Worm (Caenorhabditis elegans) whole organism, L4 larva: ENCODE measurements around the gene pnc-2.

Experiments
- D1046.2 ChIP-seq: fragments of 200-800 bp; sonication (Bioruptor generic); IDR thresholded peaks from 2 replicates; pipeline ENCODE4 v1.3.6; 2022; ENCODE audit warnings: missing genetic modification characterization, missing compliant biosample characterization
- F26F4.8 ChIP-seq: fragments of 200-800 bp; sonication (Bioruptor generic); conservative IDR thresholded peaks from 2 replicates; pipeline ENCODE4 v1.3.6; 2022; ENCODE audit warnings: missing genetic modification characterization, missing compliant biosample characterization
- F37D6.2 ChIP-seq: sonication (generic microtip); optimal IDR thresholded peaks from 2 replicates; lab custom pipeline; 2016; ENCODE audit warnings: mild to moderate bottlenecking, missing genetic modification characterization, missing compliant biosample characterization
- Y105C5A.15 ChIP-seq: fragments of 200-800 bp; sonication (Bioruptor generic); IDR thresholded peaks from 2 replicates; pipeline ENCODE4 v1.3.6; 2022; ENCODE audit warnings: missing genetic modification characterization, missing compliant biosample characterization
- ZK337.2 ChIP-seq: fragments of 200-800 bp; sonication (Bioruptor generic); IDR thresholded peaks from 2 replicates; pipeline ENCODE4 v1.3.6; 2022; ENCODE audit warnings: missing genetic modification reagents, missing genetic modification characterization, missing compliant biosample characterization
- aha-1 ChIP-seq: fragments of 150-350 bp; peaks from one replicate; lab custom pipeline; 2014; ENCODE audit warnings: missing biosample characterization, missing genetic modification characterization
- arid-1 ChIP-seq: fragments of 200-800 bp; sonication (Bioruptor generic); conservative IDR thresholded peaks from 2 replicates; pipeline ENCODE4 v1.3.6; 2022; ENCODE audit warnings: missing genetic modification reagents, missing genetic modification characterization, missing compliant biosample characterization
- ceh-82 ChIP-seq: sonication (generic microtip); optimal IDR thresholded peaks from 2 replicates; lab custom pipeline; 2017; ENCODE audit warnings: missing biosample characterization, missing genetic modification characterization
- ces-1 ChIP-seq: fragments of 150-350 bp; sonication (generic microtip); optimal IDR thresholded peaks from 4 replicates; lab custom pipeline; 2014; ENCODE audit warnings: missing biosample characterization, missing genetic modification reagents, missing genetic modification characterization
- daf-12 ChIP-seq: fragments of 150-350 bp; optimal IDR thresholded peaks from 2 replicates; lab custom pipeline; 2014; ENCODE audit warnings: missing biosample characterization, missing genetic modification reagents, missing genetic modification characterization
- daf-16 ChIP-seq, 3 experiments: sonication (generic microtip); optimal IDR thresholded peaks; 2 replicates each; lab custom pipeline; 2016 to 2017; ENCODE audit warnings: missing genetic modification characterization in 3 of 3, missing genetic modification reagents in 3 of 3, mild to moderate bottlenecking in 2 of 3, missing compliant biosample characterization in 2 of 3, missing biosample characterization in 1 of 3, moderate library complexity in 1 of 3
- dmd-8 ChIP-seq: fragments of 200-800 bp; sonication (Bioruptor generic); IDR thresholded peaks from 2 replicates; pipeline ENCODE4 v1.3.6; 2022; ENCODE audit warnings: missing genetic modification characterization, missing compliant biosample characterization
- dpl-1 ChIP-seq: fragments of 150-350 bp; optimal IDR thresholded peaks from 2 replicates; lab custom pipeline; 2014; ENCODE audit warnings: missing biosample characterization, missing genetic modification reagents, missing genetic modification characterization
- egl-27 ChIP-seq: sonication (generic microtip); optimal IDR thresholded peaks from 3 replicates; lab custom pipeline; 2017; ENCODE audit warnings: missing biosample characterization, missing genetic modification reagents, missing genetic modification characterization
- fos-1 ChIP-seq: fragments of 150-350 bp; optimal IDR thresholded peaks from 2 replicates; lab custom pipeline; 2014; ENCODE audit warnings: missing biosample characterization, missing genetic modification characterization
- gei-8 ChIP-seq: fragments of 200-800 bp; sonication (Bioruptor generic); optimal IDR thresholded peaks from 2 replicates; lab custom pipeline; 2018; ENCODE audit warnings: mild to moderate bottlenecking, missing genetic modification characterization, missing compliant biosample characterization
- hif-1 ChIP-seq, 2 experiments: sonication (generic microtip); optimal IDR thresholded peaks; 2 replicates each; lab custom pipeline; 2016 to 2017; ENCODE audit warnings: missing compliant biosample characterization in 2 of 2, missing genetic modification characterization in 2 of 2, missing genetic modification reagents in 2 of 2, missing genotype in 2 of 2, mild to moderate bottlenecking in 1 of 2
- hmg-1.1 ChIP-seq: fragments of 200-800 bp; sonication (Bioruptor generic); IDR thresholded peaks from 2 replicates; pipeline ENCODE4 v1.3.6; 2022; ENCODE audit warnings: missing genetic modification reagents, missing genetic modification characterization, missing compliant biosample characterization
- jun-1 ChIP-seq: fragments of 150-350 bp; optimal IDR thresholded peaks from 2 replicates; lab custom pipeline; 2014; ENCODE audit warnings: missing biosample characterization, missing genetic modification reagents, missing genetic modification characterization
- lim-7 ChIP-seq: fragments of 200-800 bp; sonication (Bioruptor generic); IDR thresholded peaks from 2 replicates; pipeline ENCODE4 v1.3.6; 2022; ENCODE audit warnings: missing genetic modification characterization, missing compliant biosample characterization
- lin-1 ChIP-seq: fragments of 200-800 bp; sonication (Bioruptor generic); IDR thresholded peaks from 2 replicates; pipeline ENCODE4 v1.3.6; 2022; ENCODE audit warnings: missing genetic modification reagents, missing genetic modification characterization, missing compliant biosample characterization
- lir-3 ChIP-seq: sonication (generic microtip); optimal IDR thresholded peaks from 2 replicates; lab custom pipeline; 2016; ENCODE audit warnings: mild to moderate bottlenecking, missing genetic modification characterization, missing compliant biosample characterization
- madf-5 ChIP-seq, 2 experiments: fragments of 200-800 bp; sonication (Bioruptor generic); IDR thresholded peaks; 2 replicates each; pipeline ENCODE4 v1.3.6; 2022; ENCODE audit warnings: missing compliant biosample characterization in 2 of 2, missing genetic modification characterization in 2 of 2
- mdt-29 ChIP-seq: fragments of 200-800 bp; sonication (Bioruptor generic); IDR thresholded peaks from 2 replicates; pipeline ENCODE4 v1.3.6; 2022; ENCODE audit warnings: missing genetic modification reagents, missing genetic modification characterization, missing compliant biosample characterization
- mep-1 ChIP-seq: fragments of 150-350 bp; sonication (generic microtip); optimal IDR thresholded peaks from 3 replicates; lab custom pipeline; 2014; ENCODE audit warnings: missing biosample characterization, missing genetic modification characterization
- mes-2 ChIP-seq: sonication (generic microtip); optimal IDR thresholded peaks from 2 replicates; lab custom pipeline; 2016; ENCODE audit warnings: missing genotype, mild to moderate bottlenecking, missing genetic modification characterization, missing compliant biosample characterization; ENCODE audit not compliant: poor library complexity, severe bottlenecking
- nhr-11 ChIP-seq: fragments of 150-350 bp; optimal IDR thresholded peaks from 2 replicates; lab custom pipeline; 2014; ENCODE audit warnings: missing biosample characterization, missing genetic modification characterization
- nhr-111 ChIP-seq: fragments of 200-800 bp; sonication (Bioruptor generic); optimal IDR thresholded peaks from 2 replicates; lab custom pipeline; 2018; ENCODE audit warnings: mild to moderate bottlenecking, missing genetic modification characterization, missing compliant biosample characterization
- nhr-41 ChIP-seq: fragments of 200-800 bp; sonication (Bioruptor generic); IDR thresholded peaks from 2 replicates; pipeline ENCODE4 v1.3.6; 2022; ENCODE audit warnings: missing genetic modification reagents, missing genetic modification characterization, missing compliant biosample characterization
- nhr-42 ChIP-seq: fragments of 200-800 bp; sonication (Bioruptor generic); IDR thresholded peaks from 2 replicates; pipeline ENCODE4 v1.3.6; 2022; ENCODE audit warnings: missing genetic modification characterization, missing compliant biosample characterization
- pha-4 ChIP-seq, 2 experiments: fragments of 150-350 bp in 1 of 2; fragments of 200-800 bp in 1 of 2; sonication (Bioruptor generic) in 1 of 2; IDR thresholded peaks in 1 of 2; optimal IDR thresholded peaks in 1 of 2; 2 replicates each; pipeline versions ENCODE4 v1.3.6 to Lab custom; 2014 to 2022; ENCODE audit warnings: missing genetic modification characterization in 2 of 2, missing genetic modification reagents in 2 of 2, missing biosample characterization in 1 of 2, missing compliant biosample characterization in 1 of 2
- rbr-2 ChIP-seq: sonication (generic microtip); optimal IDR thresholded peaks from 2 replicates; lab custom pipeline; 2016; ENCODE audit warnings: missing genotype, missing genetic modification characterization, missing compliant biosample characterization
- sdz-12 ChIP-seq: fragments of 200-800 bp; sonication (Bioruptor generic); optimal IDR thresholded peaks from 2 replicates; lab custom pipeline; 2018; ENCODE audit warnings: mild to moderate bottlenecking, missing genetic modification characterization, missing compliant biosample characterization
- set-16 ChIP-seq: fragments of 200-800 bp; sonication (Bioruptor generic); IDR thresholded peaks from 2 replicates; pipeline ENCODE4 v1.3.6; 2022; ENCODE audit warnings: missing genetic modification reagents, missing genetic modification characterization, missing compliant biosample characterization
- snpc-1.2 ChIP-seq: fragments of 200-800 bp; sonication (Bioruptor generic); IDR thresholded peaks from 2 replicates; pipeline ENCODE4 v1.3.6; 2022; ENCODE audit warnings: missing genetic modification reagents, missing genetic modification characterization, missing compliant biosample characterization
- unc-39 ChIP-seq: sonication (generic microtip); optimal IDR thresholded peaks from 2 replicates; lab custom pipeline; 2017; ENCODE audit warnings: missing biosample characterization, missing genetic modification characterization
- unc-62 ChIP-seq, 3 experiments: fragments of 150-350 bp in 1 of 3; sonication (generic microtip); optimal IDR thresholded peaks in 2 of 3; peaks in 1 of 3; 1 replicate in 1 of 3; 2 replicates in 2 of 3; lab custom pipeline; 2014 to 2017; ENCODE audit warnings: missing biosample characterization in 3 of 3, missing genetic modification characterization in 3 of 3, missing genetic modification reagents in 3 of 3, missing genotype in 1 of 3
- zip-2 ChIP-seq: fragments of 150-350 bp; optimal IDR thresholded peaks from 2 replicates; lab custom pipeline; 2014; ENCODE audit warnings: missing biosample characterization, missing genetic modification characterization
- ztf-7 ChIP-seq: fragments of 150-350 bp; optimal IDR thresholded peaks from 2 replicates; lab custom pipeline; 2014; ENCODE audit warnings: missing biosample characterization, missing genetic modification characterization

Gene pnc-2

DNA sequence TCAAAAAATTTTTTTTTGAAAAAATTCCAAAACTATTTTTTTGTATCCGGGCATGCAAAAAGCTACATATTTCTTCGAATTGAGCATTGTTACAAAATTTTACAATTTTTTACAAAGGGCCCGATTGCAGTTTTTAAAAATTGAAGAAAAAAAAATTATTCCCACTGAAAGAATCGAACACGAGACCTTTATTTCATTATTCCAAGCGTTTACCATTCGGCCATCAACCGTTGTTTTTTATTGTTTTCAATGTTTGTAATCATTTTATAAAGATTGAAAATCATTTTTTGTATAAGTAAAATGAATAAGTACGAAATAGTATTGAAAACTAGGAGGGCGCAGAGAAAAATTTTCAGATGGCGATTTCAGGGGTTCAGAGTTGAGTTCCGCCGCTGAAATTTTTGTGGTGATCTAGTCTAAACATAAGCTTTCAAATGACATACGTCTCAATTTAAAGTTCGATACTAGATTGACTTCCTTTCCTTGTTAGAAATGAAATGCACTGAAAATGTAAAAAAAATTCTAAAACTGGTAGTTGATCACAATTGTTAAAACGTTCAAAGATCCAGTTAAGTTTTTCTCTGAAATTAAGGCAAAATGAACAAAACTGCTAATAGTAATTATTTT lies 1.8 kb upstream of the pnc-2 start:
- peak; percentile 95 for TF ChIP-seq snpc-1.2 (GFP tag; lab: Robert Waterston, UW)

DNA sequence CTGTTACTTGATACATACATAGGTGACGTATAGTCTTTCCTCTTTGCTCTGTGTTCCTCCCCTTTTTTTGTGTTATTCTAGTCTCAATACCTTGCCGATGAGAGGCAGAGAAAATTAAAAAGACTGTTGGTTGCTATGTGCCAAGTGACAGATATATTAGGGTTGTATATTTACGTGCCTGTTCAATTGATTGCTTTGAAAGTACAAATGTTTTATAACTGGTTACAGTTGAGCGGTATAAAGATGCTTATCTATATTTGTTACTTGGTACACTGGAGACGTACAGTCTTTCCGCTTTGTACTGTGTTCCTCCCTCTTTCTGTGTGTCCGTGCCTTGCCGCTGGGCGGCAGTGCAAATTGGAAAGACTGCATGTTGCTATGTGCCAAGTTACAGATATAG lies 6.3 kb downstream of the pnc-2 start:
- no peak for TF ChIP-seq mdt-29 (GFP tag; lab: Robert Waterston, UW)
- TF ChIP-seq ces-1 (GFP tag; lab: Kevin White, UChicago), result no peak
- TF ChIP-seq mep-1, result no peak
- no peak for TF ChIP-seq lin-1 (GFP tag; lab: Robert Waterston, UW)
- no peak for TF ChIP-seq dmd-8 (GFP tag; lab: Robert Waterston, UW)
- TF ChIP-seq ZK337.2 (GFP tag; lab: Robert Waterston, UW), result no peak
- no peak for TF ChIP-seq ceh-82 (tag; lab: Kevin White, UChicago)
- no peak for TF ChIP-seq pha-4 (GFP tag; IDR thresholded peaks at IDR 0.05; lab: Robert Waterston, UW)
- no peak for TF ChIP-seq pha-4 (tag; optimal IDR thresholded peaks at IDR 0.05; lab: Kevin White, UChicago)
- no peak for TF ChIP-seq jun-1
- TF ChIP-seq sdz-12, result no peak
- TF ChIP-seq hif-1 (tag; optimal IDR thresholded peaks at IDR 0.05; lab: Kevin White, UChicago), result no peak
- TF ChIP-seq gei-8 (GFP tag; lab: Kevin White, UChicago), result no peak
- no peak for TF ChIP-seq nhr-41 (GFP tag; lab: Robert Waterston, UW)
- no peak for TF ChIP-seq madf-5 (GFP tag; IDR thresholded peaks at IDR 0.05; lab: Robert Waterston, UW)
- no peak for TF ChIP-seq Y105C5A.15 (GFP tag; lab: Robert Waterston, UW)
- no peak for TF ChIP-seq nhr-42 (GFP tag; lab: Robert Waterston, UW)
- no peak for TF ChIP-seq arid-1 (GFP tag; lab: Robert Waterston, UW)

DNA sequence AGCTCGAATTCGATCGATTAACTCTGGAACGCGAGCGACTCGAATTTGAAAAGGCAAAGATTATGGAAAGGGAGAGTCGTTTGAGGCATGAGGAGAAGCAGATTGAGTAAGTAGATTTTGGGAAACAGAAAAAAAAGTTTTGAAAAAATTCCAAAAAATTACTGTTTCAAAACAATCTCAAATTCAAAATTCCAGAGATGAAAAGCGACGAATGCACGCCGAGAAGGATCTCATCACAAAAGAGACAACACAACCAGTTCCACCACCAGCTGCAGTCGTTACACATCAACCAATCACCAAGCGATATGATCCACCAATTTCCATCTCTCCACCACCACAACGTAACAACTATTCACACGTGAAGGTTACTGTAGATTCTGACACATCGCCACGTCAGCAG lies 15.2 kb downstream of the pnc-2 start:
- no peak for TF ChIP-seq zip-2 (tag; lab: Kevin White, UChicago)
- TF ChIP-seq unc-62 (GFP tag; optimal IDR thresholded peaks at IDR 0.05 in 1 of 2; lab: Kevin White, UChicago), result peak in 1 of 2 experiments; percentile 98
- no peak for TF ChIP-seq unc-62 (tag; optimal IDR thresholded peaks at IDR 0.05; lab: Kevin White, UChicago)

DNA sequence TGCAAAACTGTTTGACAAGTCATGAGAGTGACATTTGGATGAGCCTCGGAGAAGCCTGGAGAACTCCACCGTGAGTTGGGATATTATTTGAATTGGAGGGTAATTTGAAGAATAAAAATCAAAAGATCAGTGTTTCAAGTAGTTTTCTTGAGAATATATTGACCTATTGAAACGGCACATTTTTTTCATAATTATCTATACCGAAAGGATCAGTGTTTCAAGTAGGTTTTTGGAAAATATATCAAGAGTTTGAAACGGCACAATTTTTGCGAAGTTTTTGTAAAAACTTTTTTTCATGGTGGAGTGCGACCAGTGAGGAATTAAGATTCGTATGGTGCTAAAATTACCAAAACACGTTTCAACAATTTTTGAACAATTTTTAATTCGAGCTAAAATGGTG lies 17.5 kb downstream of the pnc-2 start:
- TF ChIP-seq snpc-1.2 (GFP tag; lab: Robert Waterston, UW) (peak; percentile 66), lir-3 (tag; lab: Kevin White, UChicago) (no peak), nhr-42 (GFP tag; lab: Robert Waterston, UW) (no peak)

DNA sequence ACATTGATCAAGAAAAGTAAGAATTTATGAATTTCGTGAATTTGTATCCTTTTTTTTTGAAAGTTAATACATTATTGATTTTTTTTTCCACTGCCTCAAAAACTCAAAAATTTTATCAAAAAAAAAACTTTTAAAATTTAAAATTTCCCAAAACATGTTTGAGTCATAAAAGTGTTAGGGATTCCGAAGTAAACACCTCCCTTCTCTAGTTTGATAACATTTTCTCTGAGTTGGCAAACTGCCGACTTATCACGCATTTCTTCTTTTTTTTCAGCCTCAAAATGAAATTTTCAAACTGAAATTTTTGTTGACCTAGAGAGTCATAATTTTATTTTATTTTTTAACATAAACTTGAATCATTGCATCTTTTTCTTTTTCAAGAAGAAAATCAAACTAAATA lies 18.6 kb downstream of the pnc-2 start:
- TF ChIP-seq rbr-2 (tag; lab: Kevin White, UChicago) (no peak), ztf-7 (tag; lab: Kevin White, UChicago) (no peak), nhr-11 (no peak), lim-7 (no peak), jun-1 (no peak), aha-1 (tag; lab: Kevin White, UChicago) (no peak), daf-16 (GFP tag; optimal IDR thresholded peaks at IDR 0.05; lab: Kevin White, UChicago) (no peak), daf-16 (tag; optimal IDR thresholded peaks at IDR 0.05; lab: Kevin White, UChicago) (peak; percentile 92)

DNA sequence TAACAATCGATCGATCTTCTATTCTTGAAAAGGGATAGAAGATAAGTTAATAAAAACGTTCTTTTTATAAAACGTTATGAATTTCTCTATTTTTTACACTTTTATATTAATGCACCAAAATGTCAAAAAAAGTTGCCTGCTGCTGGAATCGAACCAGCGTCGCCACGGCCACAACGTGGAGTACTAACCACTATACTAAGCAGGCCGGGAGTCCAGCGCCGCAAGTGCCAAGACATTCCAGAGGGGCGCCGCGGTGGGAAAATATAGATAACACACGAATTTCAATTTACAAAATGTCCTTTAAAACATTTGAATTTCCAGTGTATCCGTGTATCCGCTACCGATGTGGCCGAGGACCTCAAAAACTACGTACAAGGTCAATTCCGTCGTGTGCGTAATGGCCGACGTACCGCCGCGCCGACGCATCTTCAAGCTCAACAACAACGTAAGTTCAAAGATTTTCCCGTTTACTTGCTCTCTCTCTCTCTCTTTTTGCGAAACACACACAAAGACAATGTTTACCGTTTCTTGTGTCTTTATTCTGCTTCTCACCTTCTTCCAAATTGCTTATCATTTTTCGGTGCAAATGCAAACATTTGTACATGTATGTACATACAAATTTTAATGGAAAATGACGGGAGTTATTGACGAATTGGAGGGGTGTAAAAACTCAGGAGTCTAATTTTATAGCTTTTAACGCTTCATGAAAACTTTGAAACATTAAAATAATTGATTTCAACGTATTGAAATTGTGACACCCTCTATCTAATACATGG lies 20.4 kb downstream of the pnc-2 start:
- TF ChIP-seq hmg-1.1 (GFP tag; lab: Robert Waterston, UW), result no peak
- TF ChIP-seq fos-1 (tag; lab: Kevin White, UChicago), result no peak
- TF ChIP-seq set-16 (GFP tag; lab: Robert Waterston, UW), result no peak
- no peak for TF ChIP-seq hif-1 (tag; optimal IDR thresholded peaks at IDR 0.05; lab: Kevin White, UChicago)
- no peak for TF ChIP-seq D1046.2 (GFP tag; lab: Robert Waterston, UW)
- TF ChIP-seq dpl-1, result no peak
- TF ChIP-seq unc-39 (tag; lab: Kevin White, UChicago), result no peak
- no peak for TF ChIP-seq F37D6.2 (tag; lab: Kevin White, UChicago)
- TF ChIP-seq nhr-111 (GFP tag; lab: Kevin White, UChicago), result no peak
- TF ChIP-seq daf-12, result no peak
- TF ChIP-seq madf-5 (GFP tag; IDR thresholded peaks at IDR 0.05; lab: Robert Waterston, UW), result no peak
- no peak for TF ChIP-seq egl-27
- TF ChIP-seq F26F4.8 (GFP tag; lab: Robert Waterston, UW), result 0 out of 2 replicates have a peak, but pooled peaks have one; percentile 6
- no peak for TF ChIP-seq ZK337.2 (GFP tag; lab: Robert Waterston, UW)
- TF ChIP-seq nhr-11, result no peak
- TF ChIP-seq mes-2 (tag; lab: Kevin White, UChicago), result no peak
